Fruit fly (Drosophila melanogaster) whole organism, pupa: ENCODE data around the gene Whamy.

Source experiments
- CG10348 ChIP-seq: fragments of 200-800 bp; sonication (Bioruptor generic); IDR thresholded peaks from 2 replicates; pipeline ENCODE4 v1.3.6; 2022; ENCODE audit warnings: missing biosample characterization, missing genetic modification characterization
- CG12605 ChIP-seq: fragments of 200-800 bp; sonication (Bioruptor generic); IDR thresholded peaks from 2 replicates; pipeline ENCODE4 v1.3.6; 2022; ENCODE audit warnings: missing biosample characterization, missing genetic modification characterization
- CG13204 ChIP-seq: fragments of 200-800 bp; sonication (Bioruptor generic); optimal IDR thresholded peaks from 2 replicates; lab custom pipeline; 2018; ENCODE audit warnings: missing biosample characterization, mild to moderate bottlenecking, missing genetic modification characterization, moderate library complexity
- CG32121 ChIP-seq: fragments of 200-800 bp; sonication (Bioruptor generic); IDR thresholded peaks from 2 replicates; pipeline ENCODE4 v1.3.6; 2022; ENCODE audit warnings: missing biosample characterization, missing genetic modification characterization
- CG34367 ChIP-seq: fragments of 200-800 bp; sonication (Bioruptor generic); optimal IDR thresholded peaks from 2 replicates; lab custom pipeline; 2018; ENCODE audit warnings: missing biosample characterization, mild to moderate bottlenecking, missing genetic modification characterization
- CG4496 ChIP-seq: fragments of 200-800 bp; sonication (Bioruptor generic); IDR thresholded peaks from 3 replicates; pipeline ENCODE4 v1.3.6; 2022; ENCODE audit warnings: missing biosample characterization, missing genetic modification characterization
- D1 ChIP-seq: fragments of 200-800 bp; sonication (Bioruptor generic); optimal IDR thresholded peaks from 2 replicates; lab custom pipeline; 2018; ENCODE audit warnings: missing biosample characterization, mild to moderate bottlenecking, missing genetic modification characterization, moderate library complexity
- EcR ChIP-seq: fragments of 200-800 bp; sonication (Bioruptor generic); optimal IDR thresholded peaks from 3 replicates; lab custom pipeline; 2019; ENCODE audit warnings: missing biosample characterization, missing genetic modification characterization, mild to moderate bottlenecking, moderate library complexity, missing genetic modification reagents
- Ets98B ChIP-seq: fragments of 200-800 bp; sonication (Bioruptor generic); IDR thresholded peaks from 2 replicates; pipeline ENCODE4 v1.3.6; 2022; ENCODE audit warnings: missing biosample characterization, missing genetic modification characterization
- Pif1B ChIP-seq: fragments of 200-800 bp; sonication (Bioruptor generic); optimal IDR thresholded peaks from 3 replicates; lab custom pipeline; 2016; ENCODE audit warnings: missing biosample characterization, missing genetic modification characterization
- Snoo ChIP-seq: fragments of 200-800 bp; sonication (Bioruptor generic); optimal IDR thresholded peaks from 3 replicates; lab custom pipeline; 2017; ENCODE audit warnings: missing biosample characterization, mild to moderate bottlenecking, missing genetic modification characterization, inconsistent platforms
- fd96Ca ChIP-seq: fragments of 200-800 bp; sonication (Bioruptor generic); IDR thresholded peaks from 3 replicates; pipeline ENCODE4 v1.3.6; 2022; ENCODE audit warnings: missing biosample characterization, missing genetic modification characterization
- gl ChIP-seq: fragments of 200-800 bp; sonication (Bioruptor generic); optimal IDR thresholded peaks from 2 replicates; lab custom pipeline; 2018; ENCODE audit warnings: missing biosample characterization, mild to moderate bottlenecking, missing genetic modification characterization
- rn ChIP-seq: fragments of 200-800 bp; sonication (Bioruptor generic); IDR thresholded peaks from 2 replicates; pipeline ENCODE4 v1.3.6; 2022; ENCODE audit warnings: missing biosample characterization, missing genetic modification characterization

DNA sequence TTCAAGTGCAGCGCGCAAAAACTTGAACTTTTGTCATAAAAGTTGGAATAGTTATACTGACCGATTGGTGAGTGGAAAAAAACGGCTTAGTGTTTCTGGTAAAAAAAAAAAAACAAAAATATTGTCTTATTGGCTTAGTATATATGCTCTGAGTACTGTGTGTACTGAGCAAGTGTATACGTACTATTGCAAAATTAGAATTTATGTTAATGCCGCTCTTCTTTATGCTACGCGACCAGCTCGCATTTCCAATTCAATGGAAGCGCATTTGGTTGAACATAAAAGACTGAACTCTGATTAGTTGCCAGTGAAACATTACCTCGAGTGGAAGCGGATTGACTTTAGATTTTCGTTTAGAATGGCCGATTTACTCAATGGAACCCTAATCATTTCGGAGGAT, 38.2 kb upstream of the Whamy start, which contains the start of gene CG8534:
- no peak for TF ChIP-seq CG13204 (GFP tag; lab: Kevin White, UChicago)
- TF ChIP-seq CG10348 (GFP tag; lab: Robert Waterston, UW), result no peak
- TF ChIP-seq CG32121, result no peak
- no peak for TF ChIP-seq rn (GFP tag; lab: Robert Waterston, UW)
- no peak for TF ChIP-seq EcR
- no peak for TF ChIP-seq fd96Ca (GFP tag; lab: Robert Waterston, UW)
- no peak for TF ChIP-seq CG34367 (tag; lab: Kevin White, UChicago)
- no peak for TF ChIP-seq Pif1B (GFP tag; lab: Kevin White, UChicago)
- TF ChIP-seq CG12605, result no peak
- TF ChIP-seq Ets98B (GFP tag; lab: Robert Waterston, UW), result no peak
- TF ChIP-seq D1 (tag; lab: Kevin White, UChicago), result no peak
- TF ChIP-seq Snoo (tag; lab: Kevin White, UChicago), result no peak
- no peak for TF ChIP-seq gl (tag; lab: Kevin White, UChicago)
- no peak for TF ChIP-seq CG4496 (GFP tag; lab: Robert Waterston, UW)
